Worm (Caenorhabditis elegans) whole organism, L4/young adult: ENCODE results near the gene M70.2.

Experiments used
- W03F9.2 ChIP-seq: fragments of 150-350 bp; optimal IDR thresholded peaks from 2 replicates; lab custom pipeline; 2014; ENCODE audit warnings: missing biosample characterization, missing genetic modification characterization
- him-1 ChIP-seq: sonication (generic microtip); optimal IDR thresholded peaks from 2 replicates; lab custom pipeline; 2016; ENCODE audit warnings: missing genotype, missing genetic modification reagents, missing genetic modification characterization, missing compliant biosample characterization

DNA sequence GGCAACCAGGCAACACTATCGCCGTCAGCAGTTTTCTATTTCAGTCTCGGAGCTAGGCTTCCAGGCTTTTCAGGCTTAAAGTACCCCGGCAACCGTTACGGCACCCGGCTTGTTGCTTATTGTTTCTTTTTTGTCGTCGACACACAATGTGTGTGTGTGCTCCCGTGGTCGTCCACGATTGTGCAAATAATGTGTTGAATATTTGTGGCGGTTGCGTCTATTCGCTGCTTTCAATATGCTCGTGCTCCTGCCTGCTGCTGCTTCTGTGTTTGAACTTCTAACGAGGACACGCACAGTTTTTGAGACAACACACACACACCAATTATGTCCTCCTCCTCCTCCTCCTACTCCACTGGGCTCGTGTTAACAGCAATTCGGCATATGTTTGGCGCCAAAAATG, 21.5 kb upstream of the M70.2 start:
- no peak for TF ChIP-seq W03F9.2 (tag; lab: Kevin White, UChicago)
- TF ChIP-seq him-1 (tag; lab: Kevin White, UChicago), result no peak
